Worm (Caenorhabditis elegans) whole organism, midembryonic: ENCODE data around the gene F39G3.3.

Experiments used
- T22C8.4 ChIP-seq: fragments of 200-800 bp; sonication (Bioruptor generic); IDR thresholded peaks from 2 replicates; pipeline ENCODE4 v1.3.6; 2022; ENCODE audit warnings: missing genetic modification characterization, missing compliant biosample characterization
- flt-1 ChIP-seq: fragments of 200-800 bp; sonication (Bioruptor generic); IDR thresholded peaks from 2 replicates; pipeline ENCODE4 v1.3.6; 2022; ENCODE audit warnings: missing genetic modification characterization, missing compliant biosample characterization
- klf-2 ChIP-seq: fragments of 200-800 bp; sonication (Bioruptor generic); conservative IDR thresholded peaks from 2 replicates; pipeline ENCODE4 v1.3.6; 2022; ENCODE audit warnings: missing genetic modification reagents, missing genetic modification characterization, missing compliant biosample characterization
- med-1 ChIP-seq: sonication (generic microtip); optimal IDR thresholded peaks from 2 replicates; lab custom pipeline; 2017; ENCODE audit warnings: missing genetic modification characterization, mild to moderate bottlenecking, missing compliant biosample characterization, antibody characterized with exemption, missing genetic modification reagents; ENCODE audit not compliant: insufficient read depth
- ref-1 ChIP-seq: fragments of 200-800 bp; sonication (Bioruptor generic); conservative IDR thresholded peaks from 2 replicates; pipeline ENCODE4 v1.3.6; 2022; ENCODE audit warnings: missing genetic modification reagents, missing genetic modification characterization, missing compliant biosample characterization
- tab-1 ChIP-seq: fragments of 200-800 bp; sonication (Bioruptor generic); IDR thresholded peaks from 2 replicates; pipeline ENCODE4 v1.3.6; 2022; ENCODE audit warnings: missing genetic modification characterization, missing compliant biosample characterization
- ztf-23 ChIP-seq: fragments of 200-800 bp; sonication (Bioruptor generic); IDR thresholded peaks from 2 replicates; pipeline ENCODE4 v1.3.6; 2022; ENCODE audit warnings: missing genetic modification reagents, missing genetic modification characterization, missing compliant biosample characterization
- ztf-29 ChIP-seq: fragments of 200-800 bp; sonication (Bioruptor generic); IDR thresholded peaks from 2 replicates; pipeline ENCODE4 v1.3.6; 2022; ENCODE audit warnings: missing genetic modification reagents, missing genetic modification characterization, missing compliant biosample characterization

Gene F39G3.3

DNA sequence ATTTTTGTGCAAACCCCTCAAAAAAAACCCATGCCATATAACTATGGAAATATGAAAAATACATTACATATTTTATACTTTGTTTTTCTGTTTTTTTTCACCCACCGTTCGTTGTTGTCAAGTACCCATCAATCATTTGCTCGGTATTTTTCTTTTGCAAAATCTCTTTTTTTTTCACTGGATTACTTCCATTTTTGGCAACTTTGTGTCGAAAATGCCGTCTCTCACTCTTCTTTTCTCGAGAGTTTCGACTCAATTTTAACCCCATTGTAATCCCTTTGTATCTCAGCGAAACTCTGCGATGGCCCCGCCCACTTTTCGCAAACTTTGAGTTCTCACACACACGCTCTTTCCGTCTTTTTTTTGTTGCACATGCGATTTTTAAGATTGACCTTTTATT lies 43.4 kb downstream of the F39G3.3 start:
- no peak for TF ChIP-seq tab-1 (GFP tag; lab: Robert Waterston, UW)

DNA sequence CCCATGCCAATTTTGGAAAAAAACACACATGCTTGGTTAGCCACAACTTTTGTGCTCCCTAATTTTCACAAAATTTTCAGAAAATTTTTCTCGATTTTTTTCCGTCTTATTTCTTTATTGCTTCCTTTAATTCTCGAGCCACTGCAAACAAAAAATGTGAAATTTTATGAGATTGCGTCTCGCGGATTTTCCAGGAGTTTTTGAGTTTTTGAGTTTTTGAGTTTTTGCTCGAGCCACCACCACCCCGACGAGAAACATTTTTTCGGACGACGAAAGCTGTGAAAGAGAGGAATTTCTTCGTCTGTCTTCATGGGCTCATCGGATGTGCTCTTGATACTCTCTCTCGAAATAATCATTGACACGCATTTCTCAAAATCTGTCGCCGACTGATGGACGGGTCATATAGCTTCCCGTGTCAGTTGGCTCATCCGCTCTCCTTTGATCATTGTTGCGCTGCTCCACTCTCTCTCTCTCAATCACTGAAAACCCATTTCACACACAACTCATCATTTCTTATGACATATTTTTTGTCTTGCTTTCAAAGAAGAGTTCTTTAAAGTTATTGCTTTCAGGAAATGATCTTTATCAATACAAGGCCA lies 45.8 kb downstream of the F39G3.3 start, which contains the start of gene C18G1.1:
TSS of gene C18G1.1 (plus strand) at position 573 of the 599 bp plus-strand sequence.
- TF ChIP-seq ref-1 (GFP tag; lab: Robert Waterston, UW) (no peak), ztf-23 (no peak), med-1 (GFP tag; lab: Kevin White, UChicago) (no peak), ztf-29 (GFP tag; lab: Robert Waterston, UW) (no peak), flt-1 (GFP tag; lab: Robert Waterston, UW) (no peak), T22C8.4 (GFP tag; lab: Robert Waterston, UW) (no peak), tab-1 (GFP tag; lab: Robert Waterston, UW) (no peak), klf-2 (GFP tag; lab: Robert Waterston, UW) (no peak)

DNA sequence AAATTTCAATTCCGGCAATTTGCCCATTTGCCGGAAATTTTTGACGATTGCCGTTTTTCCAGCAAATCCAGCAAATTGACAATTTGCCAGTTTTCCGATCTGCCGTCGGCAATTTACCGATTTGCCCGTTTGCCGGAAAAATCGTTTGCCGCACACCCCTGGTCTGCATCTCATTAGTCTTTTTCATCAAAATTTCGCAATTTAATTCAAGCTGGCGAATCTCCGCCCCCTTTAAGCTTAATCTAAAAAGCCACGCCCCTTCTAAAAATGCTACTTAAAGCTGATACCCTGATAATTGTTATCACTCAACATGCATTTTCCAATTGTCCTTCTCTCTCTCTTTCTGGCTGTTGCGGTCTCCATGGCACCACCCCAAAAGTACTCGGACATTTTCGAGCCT lies 51.6 kb downstream of the F39G3.3 start, which contains the start of gene Y60C6A.1:
TSS of gene Y60C6A.1 (plus strand) at position 301 of the 400 bp plus-strand sequence.
- TF ChIP-seq ztf-29 (GFP tag; lab: Robert Waterston, UW) (no peak), klf-2 (GFP tag; lab: Robert Waterston, UW) (no peak), med-1 (GFP tag; lab: Kevin White, UChicago) (no peak), ref-1 (GFP tag; lab: Robert Waterston, UW) (no peak), flt-1 (GFP tag; lab: Robert Waterston, UW) (no peak), T22C8.4 (GFP tag; lab: Robert Waterston, UW) (no peak), tab-1 (GFP tag; lab: Robert Waterston, UW) (no peak)
